Fruit fly (Drosophila melanogaster): Measurements from ENCODE around the gene ca.

ca gene

DNA sequence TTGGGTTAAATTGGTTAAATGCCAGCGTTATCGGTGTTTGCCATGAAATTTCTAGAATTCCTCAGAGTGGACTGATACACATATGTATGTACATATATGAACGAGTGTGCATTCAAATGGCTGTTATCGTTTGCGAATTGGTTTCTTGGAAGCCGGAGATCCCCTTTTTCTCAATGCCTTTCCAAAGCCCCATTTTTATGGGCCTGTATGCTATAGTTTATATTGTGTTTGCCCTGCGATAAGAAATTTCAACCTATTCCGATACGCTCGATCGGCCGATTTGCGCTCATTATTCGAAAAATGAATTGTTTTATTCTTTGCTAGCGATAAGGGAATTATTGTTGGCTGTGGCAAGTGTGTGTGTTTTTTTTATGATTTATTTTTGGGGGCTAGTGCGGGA, 23.4 kb upstream of the ca start:
- no peak for TF ChIP-seq Crg-1 (GFP tag; optimal IDR thresholded peaks at IDR 0.05)
- no peak for TF ChIP-seq kay (GFP tag; ENCODE audit: borderline replicate concordance)
- TF ChIP-seq cic (GFP tag; optimal IDR thresholded peaks at IDR 0.05): no peak
- TF ChIP-seq ovo (GFP tag; optimal IDR thresholded peaks at IDR 0.05): no peak
- TF ChIP-seq CG12768 (GFP tag; optimal IDR thresholded peaks at IDR 0.05): no peak
- no peak for TF ChIP-seq pad (GFP tag; optimal IDR thresholded peaks at IDR 0.05)
- TF ChIP-seq CG7045 (GFP tag; optimal IDR thresholded peaks at IDR 0.05): no peak
- no peak for TF ChIP-seq CG14711 (tag; optimal IDR thresholded peaks at IDR 0.05)
- TF ChIP-seq bab1 (GFP tag; optimal IDR thresholded peaks at IDR 0.05): no peak
- no peak for TF ChIP-seq CG5204 (GFP tag; optimal IDR thresholded peaks at IDR 0.05)
- TF ChIP-seq Hr96 (GFP tag; optimal IDR thresholded peaks at IDR 0.05): no peak
- no peak for TF ChIP-seq cnc (optimal IDR thresholded peaks at IDR 0.05)
- TF ChIP-seq tj (GFP tag; optimal IDR thresholded peaks at IDR 0.05): no peak
- no peak for TF ChIP-seq CG33017 (tag; optimal IDR thresholded peaks at IDR 0.05)

DNA sequence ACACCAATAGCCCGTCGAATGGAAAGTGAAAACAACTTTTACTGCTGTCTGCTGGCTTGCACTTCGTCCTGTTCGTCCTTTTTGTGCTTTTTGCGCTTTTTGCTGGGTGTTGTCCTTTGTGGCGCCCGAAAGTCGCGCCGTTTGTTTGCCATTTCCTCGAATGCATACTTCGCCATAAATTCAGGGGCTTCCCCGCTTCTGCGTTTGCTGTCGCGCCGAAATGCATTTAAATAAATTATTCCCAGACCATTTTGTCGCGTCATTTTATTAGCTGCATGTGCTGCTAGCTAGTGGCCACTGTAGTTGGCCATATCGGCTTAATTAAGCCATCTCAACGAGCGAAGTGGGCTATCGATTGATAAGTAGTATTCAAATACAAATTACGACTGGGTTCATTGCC, 21.4 kb upstream of the ca start:
- TF ChIP-seq toe (GFP tag; optimal IDR thresholded peaks at IDR 0.05) (no peak), CG5204 (GFP tag; optimal IDR thresholded peaks at IDR 0.05) (no peak), bab1 (GFP tag; optimal IDR thresholded peaks at IDR 0.05) (no peak), Hr96 (GFP tag; optimal IDR thresholded peaks at IDR 0.05) (no peak), CG14711 (tag; optimal IDR thresholded peaks at IDR 0.05) (no peak), CG7045 (GFP tag; optimal IDR thresholded peaks at IDR 0.05) (no peak), ovo (GFP tag; optimal IDR thresholded peaks at IDR 0.05) (no peak), CG11617 (GFP tag; optimal IDR thresholded peaks at IDR 0.05) (no peak), Crg-1 (GFP tag; optimal IDR thresholded peaks at IDR 0.05) (no peak), CG12768 (GFP tag; optimal IDR thresholded peaks at IDR 0.05) (no peak), kay (GFP tag; ENCODE audit: borderline replicate concordance) (no peak), CG33017 (tag; optimal IDR thresholded peaks at IDR 0.05) (no peak), CG1620 (GFP tag; optimal IDR thresholded peaks at IDR 0.05) (no peak)

DNA sequence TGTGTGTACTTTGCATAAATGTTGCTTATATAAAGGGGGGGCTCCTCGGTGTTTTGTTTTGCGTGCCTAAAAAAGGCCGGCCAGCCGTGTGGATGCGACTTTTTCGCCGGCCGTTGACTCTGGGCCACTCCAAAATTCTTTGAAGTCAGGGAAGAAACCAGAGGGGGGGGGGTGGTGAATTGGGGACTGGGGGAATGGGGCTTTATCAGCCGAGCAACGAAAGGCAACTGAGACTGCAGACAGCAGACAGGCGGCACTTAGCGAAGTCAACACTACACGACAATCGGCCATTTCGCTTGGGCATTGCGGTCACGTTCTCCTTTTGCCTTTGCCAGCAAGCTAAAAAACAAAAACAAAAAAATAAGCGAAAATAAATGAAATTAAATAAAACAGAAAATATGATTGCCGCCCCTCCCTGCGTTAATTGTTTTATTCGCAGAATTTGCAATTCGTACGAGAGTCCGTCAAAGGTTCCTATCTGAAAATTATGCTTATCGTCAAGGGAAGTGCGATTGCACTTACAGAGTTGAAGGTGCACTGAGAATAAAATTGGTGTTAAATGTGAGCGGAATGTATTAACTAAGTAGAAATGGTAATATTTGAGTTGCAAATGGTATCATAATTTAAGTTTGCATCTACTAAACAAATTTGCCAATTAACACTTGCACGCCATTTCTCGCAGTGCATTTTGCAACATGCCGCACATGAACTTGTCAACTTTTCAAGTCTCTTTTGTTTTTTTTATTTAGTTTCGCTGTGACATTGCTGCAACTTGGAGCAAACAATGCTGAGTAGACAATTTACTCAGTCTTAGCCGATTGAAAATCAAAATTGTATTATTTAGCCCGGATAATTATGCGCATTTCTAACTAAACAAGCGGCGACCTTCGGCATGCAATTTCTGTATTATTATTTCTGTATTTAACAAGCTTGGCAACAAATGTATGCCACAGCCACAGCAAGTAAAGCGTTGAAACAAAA, 20.3 kb upstream of the ca start:
- peak; percentile 37 for TF ChIP-seq CG14711 (tag; optimal IDR thresholded peaks at IDR 0.05)
- TF ChIP-seq Crg-1 (GFP tag; optimal IDR thresholded peaks at IDR 0.05): no peak
- peak; percentile 84 for TF ChIP-seq tj (GFP tag; optimal IDR thresholded peaks at IDR 0.05)
- peak; percentile 87 for TF ChIP-seq kay (GFP tag; ENCODE audit: borderline replicate concordance)

DNA sequence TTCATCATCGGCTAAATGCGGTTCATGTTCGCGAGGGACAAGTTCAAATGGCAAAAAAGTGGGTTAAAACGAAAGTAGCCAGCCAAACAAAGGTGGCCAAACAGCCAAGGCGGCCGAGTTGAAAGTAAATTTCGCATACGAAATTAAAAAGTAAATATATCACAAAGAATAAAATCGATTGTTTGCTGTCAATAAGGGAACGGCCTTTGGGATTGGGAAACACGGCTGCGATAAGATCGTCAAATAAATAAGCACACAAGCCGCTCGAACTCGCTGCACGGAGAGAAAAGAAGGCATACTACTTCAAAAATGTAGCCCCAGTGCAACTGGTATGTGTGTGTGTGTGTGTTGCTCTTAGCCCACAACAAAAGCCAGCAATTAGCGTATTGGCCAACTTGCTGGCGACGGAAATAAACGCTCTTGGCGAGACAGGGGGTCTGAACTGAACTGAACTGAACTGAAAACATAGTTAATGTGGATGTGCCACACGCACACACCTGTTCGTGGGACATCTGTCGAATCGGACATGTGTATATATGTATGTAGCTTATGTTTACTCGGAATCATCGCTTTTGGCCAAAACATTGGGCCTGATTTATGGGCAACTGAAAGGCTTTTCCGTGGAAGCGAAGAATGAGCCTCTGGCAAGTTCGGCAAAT, 18.6 kb upstream of the ca start:
- TF ChIP-seq cnc (optimal IDR thresholded peaks at IDR 0.05) (no peak), CG1620 (GFP tag; optimal IDR thresholded peaks at IDR 0.05) (no peak), ovo (GFP tag; optimal IDR thresholded peaks at IDR 0.05) (no peak), pad (GFP tag; optimal IDR thresholded peaks at IDR 0.05) (no peak), Hr96 (GFP tag; optimal IDR thresholded peaks at IDR 0.05) (no peak), CG11617 (GFP tag; optimal IDR thresholded peaks at IDR 0.05) (no peak), CG7045 (GFP tag; optimal IDR thresholded peaks at IDR 0.05) (no peak), CG14711 (tag; optimal IDR thresholded peaks at IDR 0.05) (no peak), CG12768 (GFP tag; optimal IDR thresholded peaks at IDR 0.05) (no peak), Clk (GFP tag; optimal IDR thresholded peaks at IDR 0.05) (no peak), bab1 (GFP tag; optimal IDR thresholded peaks at IDR 0.05) (no peak), toe (GFP tag; optimal IDR thresholded peaks at IDR 0.05) (no peak), cic (GFP tag; optimal IDR thresholded peaks at IDR 0.05) (no peak), Crg-1 (GFP tag; optimal IDR thresholded peaks at IDR 0.05) (no peak)

DNA sequence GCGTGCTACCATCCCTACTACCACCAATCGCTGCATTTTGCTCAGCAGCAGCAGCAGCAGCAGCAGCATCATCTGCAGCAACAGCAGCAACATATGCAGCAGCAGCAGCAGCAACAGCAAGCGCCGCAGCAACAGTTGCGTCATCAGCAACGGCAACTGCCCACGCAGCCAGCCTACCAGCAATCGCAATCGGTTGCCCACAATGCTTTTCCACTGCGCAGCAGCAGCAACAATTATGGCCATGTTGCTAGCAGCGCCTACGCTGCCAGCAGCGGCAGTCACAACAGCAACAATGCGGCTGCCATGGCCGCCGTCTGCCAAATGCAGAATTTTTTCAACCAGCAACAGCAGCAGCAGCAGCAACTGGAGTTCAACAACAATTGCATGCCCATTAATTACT, 16.4 kb upstream of the ca start:
- TF ChIP-seq ovo (GFP tag; optimal IDR thresholded peaks at IDR 0.05) (no peak), CG11617 (GFP tag; optimal IDR thresholded peaks at IDR 0.05) (no peak), CG5204 (GFP tag; optimal IDR thresholded peaks at IDR 0.05) (no peak), CG7045 (GFP tag; optimal IDR thresholded peaks at IDR 0.05) (no peak), cnc (optimal IDR thresholded peaks at IDR 0.05) (no peak), CG14711 (tag; optimal IDR thresholded peaks at IDR 0.05) (no peak), tj (GFP tag; optimal IDR thresholded peaks at IDR 0.05) (no peak), Hr96 (GFP tag; optimal IDR thresholded peaks at IDR 0.05) (no peak), Mnt (GFP tag; optimal IDR thresholded peaks at IDR 0.05) (no peak), CG7101 (tag; optimal IDR thresholded peaks at IDR 0.05) (no peak), CG1620 (GFP tag; optimal IDR thresholded peaks at IDR 0.05) (no peak), pad (GFP tag; optimal IDR thresholded peaks at IDR 0.05) (no peak), Clk (GFP tag; optimal IDR thresholded peaks at IDR 0.05) (no peak)

DNA sequence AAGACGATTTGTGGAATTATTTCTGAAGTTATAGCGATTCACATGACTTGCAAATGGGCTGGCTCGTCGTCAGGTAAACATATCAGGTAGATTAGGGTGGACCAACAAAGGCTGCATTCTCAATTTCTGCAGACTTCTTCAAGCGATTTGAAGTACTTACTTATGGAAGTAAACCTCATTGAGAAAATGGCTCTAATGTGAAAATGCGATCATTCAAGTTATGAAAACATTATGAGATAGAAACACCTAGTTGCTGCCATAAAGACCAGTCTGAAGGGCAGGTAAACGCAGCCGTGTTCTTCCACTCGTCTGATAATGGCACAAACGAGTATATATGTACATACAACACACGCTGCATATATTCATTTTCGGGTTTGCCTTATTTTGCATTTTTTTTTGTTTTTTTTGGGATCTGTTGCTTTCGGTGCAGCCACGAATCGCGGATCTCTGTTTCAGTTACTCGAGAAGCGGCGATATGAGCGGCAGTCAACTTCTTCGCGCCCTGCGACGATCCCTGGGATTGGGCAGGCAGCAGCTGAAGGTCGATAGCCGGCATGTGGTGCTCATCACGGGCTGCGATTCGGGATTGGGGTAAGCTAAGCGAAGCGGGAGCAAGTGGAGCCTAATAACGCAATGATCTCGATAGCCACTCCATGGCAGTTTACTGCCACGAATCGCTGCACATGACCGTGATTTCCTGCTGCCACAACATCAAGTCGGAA, 12.3 kb upstream of the ca start, which contains the start of gene sro:
TSS of gene sro (plus strand) at position 437 of the 722 bp plus-strand sequence.
- TF ChIP-seq CG7101 (tag; optimal IDR thresholded peaks at IDR 0.05): peak; percentile 53
- no peak for TF ChIP-seq pad (GFP tag; optimal IDR thresholded peaks at IDR 0.05)
- no peak for TF ChIP-seq cnc (optimal IDR thresholded peaks at IDR 0.05)
- peak; percentile 83 for TF ChIP-seq tj (GFP tag; optimal IDR thresholded peaks at IDR 0.05)
- TF ChIP-seq bab1 (GFP tag; optimal IDR thresholded peaks at IDR 0.05): peak; percentile 46
- peak; percentile 3 for TF ChIP-seq Crg-1 (GFP tag; optimal IDR thresholded peaks at IDR 0.05)

Data from whole organism, adult.